Fruit fly (Drosophila melanogaster): ENCODE results near the gene CG12689.

dm6 chrX:7586031-7586430, at the start of gene CG12689:
- no peak for TF ChIP-seq CG14711 (tag; optimal IDR thresholded peaks at IDR 0.05)
- TF ChIP-seq kay (GFP tag; ENCODE audit: borderline replicate concordance), result no peak
- TF ChIP-seq CG12768 (GFP tag; optimal IDR thresholded peaks at IDR 0.05), result no peak
- TF ChIP-seq Mnt (GFP tag; optimal IDR thresholded peaks at IDR 0.05), result no peak
- TF ChIP-seq pad (GFP tag; optimal IDR thresholded peaks at IDR 0.05), result no peak
- no peak for TF ChIP-seq CG11617 (GFP tag; optimal IDR thresholded peaks at IDR 0.05)
- TF ChIP-seq CG5204 (GFP tag; optimal IDR thresholded peaks at IDR 0.05), result no peak
- TF ChIP-seq CG7045 (GFP tag; optimal IDR thresholded peaks at IDR 0.05), result no peak
- no peak for TF ChIP-seq Crg-1 (GFP tag; optimal IDR thresholded peaks at IDR 0.05)
- TF ChIP-seq bab1 (GFP tag; optimal IDR thresholded peaks at IDR 0.05), result no peak

All from whole organism, adult.